Worm (Caenorhabditis elegans): ENCODE data around the gene F16B4.6.

DNA sequence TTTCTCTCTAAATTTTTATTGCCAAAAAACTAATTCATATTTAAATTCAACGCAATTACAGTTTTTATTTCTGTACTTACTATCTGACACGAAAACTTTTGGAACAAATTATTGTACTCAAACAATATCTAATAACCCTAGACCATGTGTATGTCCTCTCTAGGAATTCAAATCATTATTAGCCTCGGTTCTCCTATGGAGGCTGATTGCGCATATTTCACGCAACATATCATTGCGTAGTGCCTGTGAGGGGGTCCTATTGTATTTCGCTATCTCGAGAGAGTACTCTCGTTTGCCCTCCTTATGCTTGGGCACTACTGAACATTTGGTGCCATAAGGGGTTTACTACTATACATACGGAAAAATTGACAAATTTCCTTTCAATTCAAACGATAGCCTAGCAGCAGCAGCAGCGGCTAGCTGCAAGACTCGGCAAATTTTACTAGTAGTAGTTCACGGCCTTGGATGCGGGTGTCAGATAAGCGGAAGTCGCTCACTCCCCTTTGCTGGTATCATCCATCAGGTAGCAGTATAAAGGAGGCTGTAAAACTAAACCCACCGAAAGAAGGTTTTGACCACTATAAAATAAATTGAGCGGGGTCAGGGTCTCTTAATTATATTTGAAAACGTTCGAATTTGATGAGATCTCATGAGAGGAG, 8.3 kb upstream of the F16B4.6 start:
- TF ChIP-seq nhr-237 (tag; optimal IDR thresholded peaks at IDR 0.05) (no peak), lin-39 (tag; optimal IDR thresholded peaks at IDR 0.05) (no peak), ama-1 (optimal IDR thresholded peaks at IDR 0.05) (no peak)

Measured in whole organism, L3 larva.